Fruit fly (Drosophila melanogaster) whole organism, embryonic: ENCODE data around the gene P5CDh1.

Source experiments
- BEAF-32 ChIP-seq: fragments of 200-800 bp; sonication (Bioruptor generic); optimal IDR thresholded peaks from 3 replicates; lab custom pipeline; 2017; ENCODE audit warnings: missing biosample characterization, missing genetic modification characterization, mild to moderate bottlenecking, moderate library complexity, missing genetic modification reagents
- CG10209 ChIP-seq: fragments of 200-800 bp; sonication (Bioruptor generic); optimal IDR thresholded peaks from 3 replicates; lab custom pipeline; 2017; ENCODE audit warnings: missing biosample characterization, mild to moderate bottlenecking, missing genetic modification characterization, missing genetic modification reagents
- CG10565 ChIP-seq: fragments of 200-800 bp; sonication (Bioruptor generic); optimal IDR thresholded peaks from 3 replicates; lab custom pipeline; 2016; ENCODE audit warnings: missing biosample characterization, mild to moderate bottlenecking, missing genetic modification characterization
- CG10654 ChIP-seq: fragments of 200-800 bp; sonication (Bioruptor generic); optimal IDR thresholded peaks from 2 replicates; lab custom pipeline; 2016; ENCODE audit warnings: missing biosample characterization, missing genetic modification characterization
- CG10979 ChIP-seq: fragments of 200-800 bp; sonication (Bioruptor generic); optimal IDR thresholded peaks from 2 replicates; lab custom pipeline; 2018; ENCODE audit warnings: missing biosample characterization, mild to moderate bottlenecking, missing genetic modification characterization, moderate library complexity
- CG12391 ChIP-seq: fragments of 200-800 bp; sonication (Bioruptor generic); optimal IDR thresholded peaks from 3 replicates; lab custom pipeline; 2018; ENCODE audit warnings: missing biosample characterization, mild to moderate bottlenecking, missing genetic modification characterization, moderate library complexity
- CG17328 ChIP-seq: fragments of 200-800 bp; sonication (Bioruptor generic); IDR thresholded peaks from 2 replicates; pipeline ENCODE4 v1.3.6; 2022; ENCODE audit warnings: missing biosample characterization, missing genetic modification characterization
- CG17829 ChIP-seq: fragments of 200-800 bp; optimal IDR thresholded peaks from 2 replicates; lab custom pipeline; 2019; ENCODE audit warnings: missing biosample characterization, mild to moderate bottlenecking, missing genetic modification characterization, moderate library complexity
- CG18619 ChIP-seq: fragments of 200-800 bp; sonication (Bioruptor generic); optimal IDR thresholded peaks from 3 replicates; lab custom pipeline; 2017; ENCODE audit warnings: missing biosample characterization, mild to moderate bottlenecking, missing genetic modification characterization
- CG30403 ChIP-seq: fragments of 200-800 bp; sonication (Bioruptor generic); optimal IDR thresholded peaks from 3 replicates; lab custom pipeline; 2016; ENCODE audit warnings: missing biosample characterization, missing genetic modification characterization
- CG3065 ChIP-seq: fragments of 200-800 bp; sonication (Bioruptor generic); optimal IDR thresholded peaks from 2 replicates; lab custom pipeline; 2016; ENCODE audit warnings: missing biosample characterization, missing genetic modification characterization
- CG33557 ChIP-seq: fragments of 200-800 bp; sonication (Bioruptor generic); optimal IDR thresholded peaks from 2 replicates; lab custom pipeline; 2019; ENCODE audit warnings: missing biosample characterization, mild to moderate bottlenecking, missing genetic modification characterization, moderate library complexity
- CG4820 ChIP-seq: fragments of 200-800 bp; sonication (Bioruptor generic); optimal IDR thresholded peaks from 3 replicates; lab custom pipeline; 2016; ENCODE audit warnings: missing biosample characterization, missing genetic modification characterization
- CG7987 ChIP-seq: fragments of 200-800 bp; sonication (Bioruptor generic); optimal IDR thresholded peaks from 2 replicates; lab custom pipeline; 2018; ENCODE audit warnings: missing biosample characterization, mild to moderate bottlenecking, missing genetic modification characterization, moderate library complexity
- CG8290 ChIP-seq, 3 experiments: fragments of 200-800 bp; sonication (Bioruptor generic); optimal IDR thresholded peaks; 2 replicates each; lab custom pipeline; 2016 to 2019; ENCODE audit warnings: missing biosample characterization in 3 of 3, missing genetic modification characterization in 3 of 3, mild to moderate bottlenecking in 2 of 3, moderate library complexity in 1 of 3
- CG8478 ChIP-seq: fragments of >200 bp; optimal IDR thresholded peaks from 2 replicates; lab custom pipeline; 2018
- CG9727 ChIP-seq: fragments of 200-800 bp; sonication (Bioruptor generic); optimal IDR thresholded peaks from 3 replicates; lab custom pipeline; 2017; ENCODE audit warnings: missing biosample characterization, mild to moderate bottlenecking, missing genetic modification characterization
- D19B ChIP-seq: fragments of 200-800 bp; sonication (Bioruptor generic); optimal IDR thresholded peaks from 2 replicates; lab custom pipeline; 2017; ENCODE audit warnings: missing biosample characterization, mild to moderate bottlenecking, missing genetic modification characterization
- Deaf1 ChIP-seq: fragments of 200-800 bp; optimal IDR thresholded peaks from 3 replicates; lab custom pipeline; 2019; ENCODE audit warnings: missing biosample characterization, mild to moderate bottlenecking, missing genetic modification characterization, moderate library complexity
- Dfd ChIP-seq, 2 experiments: fragments of >200 bp; optimal IDR thresholded peaks; 2 replicates each; lab custom pipeline; 2017; ENCODE audit warnings: missing biosample characterization in 2 of 2, missing genetic modification characterization in 2 of 2
- Ets65A ChIP-seq: fragments of 200-800 bp; sonication (Bioruptor generic); peaks from one replicate; lab custom pipeline; 2016; ENCODE audit warnings: missing biosample characterization, missing genetic modification characterization
- GATAe ChIP-seq: fragments of 200-800 bp; sonication (Bioruptor generic); conservative IDR thresholded peaks from 2 replicates; pipeline ENCODE4 v1.3.6; 2022; ENCODE audit warnings: missing biosample characterization, missing genetic modification characterization
- HLH54F ChIP-seq: fragments of 200-800 bp; sonication (Bioruptor generic); optimal IDR thresholded peaks from 3 replicates; lab custom pipeline; 2016; ENCODE audit warnings: missing biosample characterization, missing genetic modification characterization
- MBD-R2 ChIP-seq: fragments of 200-800 bp; sonication (Bioruptor generic); IDR thresholded peaks from 2 replicates; pipeline ENCODE4 v1.3.6; 2022; ENCODE audit warnings: missing biosample characterization, missing genetic modification characterization
- Oli ChIP-seq: fragments of 200-800 bp; sonication (Bioruptor generic); optimal IDR thresholded peaks from 2 replicates; lab custom pipeline; 2018; ENCODE audit warnings: missing biosample characterization, mild to moderate bottlenecking, missing genetic modification characterization, moderate library complexity
- Six4 ChIP-seq: fragments of 200-800 bp; sonication (Bioruptor generic); optimal IDR thresholded peaks from 2 replicates; lab custom pipeline; 2016; ENCODE audit warnings: missing biosample characterization, missing genetic modification characterization
- Sry-δ ChIP-seq: fragments of 200-800 bp; sonication (Bioruptor generic); optimal IDR thresholded peaks from 2 replicates; lab custom pipeline; 2016; ENCODE audit warnings: missing biosample characterization, missing genetic modification characterization
- TFAM ChIP-seq: fragments of 200-800 bp; sonication (Bioruptor generic); optimal IDR thresholded peaks from 2 replicates; lab custom pipeline; 2017; ENCODE audit warnings: missing biosample characterization, missing genetic modification characterization, inconsistent platforms
- ac ChIP-seq: fragments of 200-800 bp; sonication (Bioruptor generic); optimal IDR thresholded peaks from 3 replicates; lab custom pipeline; 2017; ENCODE audit warnings: missing biosample characterization, mild to moderate bottlenecking, missing genetic modification characterization
- al ChIP-seq: fragments of 200-800 bp; sonication (Bioruptor generic); IDR thresholded peaks from 2 replicates; pipeline ENCODE4 v1.3.6; 2022; ENCODE audit warnings: missing biosample characterization, missing genetic modification characterization
- chif ChIP-seq, 2 experiments: fragments of 200-800 bp; sonication (Bioruptor generic); optimal IDR thresholded peaks; 3 replicates each; lab custom pipeline; 2016; ENCODE audit warnings: missing biosample characterization in 2 of 2, missing genetic modification characterization in 2 of 2
- ci ChIP-seq: fragments of 200-800 bp; sonication (Bioruptor generic); IDR thresholded peaks from 3 replicates; pipeline ENCODE4 v1.3.6; 2022; ENCODE audit warnings: missing biosample characterization, missing genetic modification characterization
- crc ChIP-seq: fragments of 200-800 bp; sonication (Bioruptor generic); optimal IDR thresholded peaks from 2 replicates; lab custom pipeline; 2016; ENCODE audit warnings: missing biosample characterization, missing genetic modification characterization
- dm ChIP-seq: fragments of 200-800 bp; sonication (Bioruptor generic); optimal IDR thresholded peaks from 3 replicates; lab custom pipeline; 2016; ENCODE audit warnings: missing biosample characterization, missing genetic modification characterization
- en ChIP-seq: fragments of 200-800 bp; sonication (Bioruptor generic); optimal IDR thresholded peaks from 2 replicates; lab custom pipeline; 2016; ENCODE audit warnings: missing biosample characterization, missing genetic modification characterization
- gcm2 ChIP-seq: fragments of 200-800 bp; sonication (Bioruptor generic); optimal IDR thresholded peaks from 2 replicates; lab custom pipeline; 2016; ENCODE audit warnings: missing biosample characterization, missing genetic modification characterization
- lov ChIP-seq, 2 experiments: fragments of 200-800 bp in 1 of 2; fragments of >200 bp in 1 of 2; sonication (Bioruptor generic) in 1 of 2; IDR thresholded peaks in 1 of 2; optimal IDR thresholded peaks in 1 of 2; 2 replicates in 1 of 2; 3 replicates in 1 of 2; pipeline versions ENCODE4 v1.3.6 to Lab custom; 2017 to 2022; ENCODE audit warnings: missing biosample characterization in 1 of 2, missing genetic modification characterization in 1 of 2
- pum ChIP-seq: fragments of 200-800 bp; sonication (Bioruptor generic); optimal IDR thresholded peaks from 2 replicates; lab custom pipeline; 2016; ENCODE audit warnings: missing biosample characterization, missing genetic modification characterization
- rib ChIP-seq: fragments of 200-800 bp; sonication (Bioruptor generic); IDR thresholded peaks from 2 replicates; pipeline ENCODE4 v1.3.6; 2022; ENCODE audit warnings: missing biosample characterization, missing genetic modification characterization
- sc ChIP-seq, 3 experiments: fragments of >200 bp in 2 of 3; fragments of 200-800 bp in 1 of 3; sonication (Bioruptor generic) in 1 of 3; optimal IDR thresholded peaks; 2 replicates in 2 of 3; 3 replicates in 1 of 3; lab custom pipeline; 2017; ENCODE audit warnings: mild to moderate bottlenecking in 1 of 3, missing biosample characterization in 1 of 3, missing genetic modification characterization in 1 of 3, missing genetic modification reagents in 1 of 3
- schlank ChIP-seq: fragments of 200-800 bp; sonication (Bioruptor generic); optimal IDR thresholded peaks from 2 replicates; lab custom pipeline; 2018; ENCODE audit warnings: missing biosample characterization, mild to moderate bottlenecking, missing genetic modification characterization
- sim ChIP-seq: fragments of 200-800 bp; sonication (Bioruptor generic); IDR thresholded peaks from 2 replicates; pipeline ENCODE4 v1.3.6; 2022; ENCODE audit warnings: missing biosample characterization, missing genetic modification characterization
- slp2 ChIP-seq: fragments of 200-800 bp; sonication (Bioruptor generic); optimal IDR thresholded peaks from 2 replicates; lab custom pipeline; 2016; ENCODE audit warnings: missing biosample characterization, missing genetic modification characterization
- stwl ChIP-seq: fragments of 200-800 bp; sonication (Bioruptor generic); optimal IDR thresholded peaks from 3 replicates; lab custom pipeline; 2018; ENCODE audit warnings: missing biosample characterization, mild to moderate bottlenecking, missing genetic modification characterization, moderate library complexity
- sug ChIP-seq: fragments of 200-800 bp; optimal IDR thresholded peaks from 2 replicates; lab custom pipeline; 2019; ENCODE audit warnings: missing biosample characterization, mild to moderate bottlenecking, missing genetic modification characterization, moderate library complexity
- tx ChIP-seq: fragments of 200-800 bp; sonication (Bioruptor generic); optimal IDR thresholded peaks from 2 replicates; lab custom pipeline; 2016; ENCODE audit warnings: missing biosample characterization, missing genetic modification characterization
- vfl ChIP-seq: fragments of 200-800 bp; sonication (Bioruptor generic); optimal IDR thresholded peaks from 2 replicates; lab custom pipeline; 2016; ENCODE audit warnings: missing biosample characterization, missing genetic modification characterization
- yki ChIP-seq: fragments of >200 bp; optimal IDR thresholded peaks from 3 replicates; lab custom pipeline; 2018

Gene P5CDh1

DNA sequence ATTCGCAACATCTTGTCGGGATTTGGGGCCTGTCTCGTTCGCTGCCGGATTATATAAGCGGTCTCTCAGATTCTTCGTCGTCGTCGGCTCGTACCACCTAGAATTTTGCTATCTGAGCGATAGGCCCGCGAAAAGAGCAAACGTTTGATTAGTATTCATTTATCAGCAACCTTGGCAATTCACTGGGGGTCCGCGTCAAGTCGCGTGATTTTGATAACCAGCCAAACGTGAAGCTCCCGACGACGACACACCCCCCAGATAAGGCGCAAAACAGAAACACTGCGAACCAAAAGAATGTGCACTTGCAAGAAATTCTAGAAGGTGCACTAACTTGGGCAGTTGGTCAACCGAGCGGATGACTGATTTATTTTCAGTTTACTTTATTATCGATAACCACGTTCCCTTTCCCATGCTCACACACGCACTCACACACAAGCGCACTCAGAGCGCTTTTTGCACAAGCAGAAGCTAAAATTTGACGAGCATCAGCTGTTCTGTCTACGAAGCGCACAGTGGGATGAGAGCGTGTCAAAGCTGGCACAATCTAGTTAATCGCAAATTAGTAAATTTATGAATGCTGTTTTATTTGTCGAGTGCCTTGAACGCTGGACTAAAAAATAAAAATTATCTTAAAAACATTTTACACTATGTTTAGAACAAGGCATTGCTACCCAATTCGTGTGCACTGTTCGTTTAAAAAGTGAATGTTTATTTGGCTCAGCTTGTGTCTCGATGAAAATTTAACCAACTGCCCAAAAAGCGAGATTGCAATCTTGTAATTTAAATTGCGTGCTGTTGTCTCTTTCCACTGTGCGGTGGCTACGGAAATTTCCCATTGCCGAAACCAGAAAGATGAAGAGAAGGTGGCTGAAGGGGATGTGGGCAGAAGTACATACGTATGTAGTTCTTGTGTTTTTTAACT, 1.2 kb downstream of the P5CDh1 start (continued):
- no peak for TF ChIP-seq sc (optimal IDR thresholded peaks at IDR 0.05; lab: Kevin White, UChicago)
- TF ChIP-seq sc (GFP tag; optimal IDR thresholded peaks at IDR 0.05; lab: Kevin White, UChicago), result peak; percentile 89
- TF ChIP-seq CG17328 (GFP tag; lab: Robert Waterston, UW), result peak; percentile 86
- TF ChIP-seq sug, result peak; percentile 100
- peak; percentile 92 for TF ChIP-seq CG17829 (tag; lab: Kevin White, UChicago)
- TF ChIP-seq vfl (GFP tag; lab: Kevin White, UChicago), result peak; percentile 90
- peak; percentile 92 for TF ChIP-seq pum (GFP tag; lab: Kevin White, UChicago)
- TF ChIP-seq rib, result peak; percentile 65
- peak; percentile 12 for TF ChIP-seq BEAF-32 (GFP tag; lab: Kevin White, UChicago)
- TF ChIP-seq CG10565 (GFP tag; lab: Kevin White, UChicago), result peak; percentile 67
- peak; percentile 73 for TF ChIP-seq schlank (tag; lab: Kevin White, UChicago)
- peak; percentile 64 for TF ChIP-seq CG33557 (GFP tag; lab: Kevin White, UChicago)
- peak; percentile 93 for TF ChIP-seq CG9727 (GFP tag; lab: Kevin White, UChicago)
- TF ChIP-seq slp2 (GFP tag; lab: Kevin White, UChicago), result peak; percentile 95
- peak; percentile 92 for TF ChIP-seq HLH54F
- peak; percentile 65 for TF ChIP-seq ac (GFP tag; lab: Kevin White, UChicago)
- TF ChIP-seq lov (optimal IDR thresholded peaks at IDR 0.05; lab: Kevin White, UChicago), result no peak
- TF ChIP-seq lov (GFP tag; IDR thresholded peaks at IDR 0.05; lab: Robert Waterston, UW), result peak; percentile 85
- TF ChIP-seq gcm2, result peak; percentile 93
- TF ChIP-seq Oli (tag; lab: Kevin White, UChicago), result peak; percentile 96
- TF ChIP-seq ci (GFP tag; lab: Robert Waterston, UW), result peak; percentile 93
- peak; percentile 77 for TF ChIP-seq sim (GFP tag; lab: Robert Waterston, UW)
- TF ChIP-seq Six4 (GFP tag; lab: Kevin White, UChicago), result peak; percentile 93
- peak; percentile 92 for TF ChIP-seq CG10979 (tag; lab: Kevin White, UChicago)
- no peak for TF ChIP-seq Dfd (GFP tag; optimal IDR thresholded peaks at IDR 0.05; lab: Kevin White, UChicago)
- TF ChIP-seq al (GFP tag; lab: Robert Waterston, UW), result peak; percentile 81
- TF ChIP-seq Ets65A (GFP tag; lab: Kevin White, UChicago), result peak; percentile 99
- TF ChIP-seq Deaf1 (tag; lab: Kevin White, UChicago), result peak; percentile 70
- peak; percentile 3 for TF ChIP-seq stwl (tag; lab: Kevin White, UChicago)
- peak; percentile 92 for TF ChIP-seq crc
- TF ChIP-seq MBD-R2 (GFP tag; lab: Robert Waterston, UW), result peak; percentile 64
- TF ChIP-seq CG30403 (GFP tag; lab: Kevin White, UChicago), result peak; percentile 95
- no peak for TF ChIP-seq CG8478
- TF ChIP-seq CG10209 (GFP tag; lab: Kevin White, UChicago), result peak; percentile 93
- TF ChIP-seq tx (GFP tag; lab: Kevin White, UChicago), result peak; percentile 88
- TF ChIP-seq dm, result peak; percentile 83
- TF ChIP-seq CG8290 (GFP tag; optimal IDR thresholded peaks at IDR 0.05; lab: Kevin White, UChicago), result peak; percentile 86
- TF ChIP-seq CG8290 (tag; optimal IDR thresholded peaks at IDR 0.05; lab: Kevin White, UChicago), result peak; percentile 18 to 81
- TF ChIP-seq Sry-δ (GFP tag; lab: Kevin White, UChicago), result peak; percentile 64
- peak; percentile 87 to 92 for TF ChIP-seq chif (GFP tag; optimal IDR thresholded peaks at IDR 0.05; lab: Kevin White, UChicago)
- TF ChIP-seq CG7987 (GFP tag; lab: Kevin White, UChicago), result peak; percentile 69
- peak; percentile 86 for TF ChIP-seq D19B
- peak; percentile 85 for TF ChIP-seq CG10654 (GFP tag; lab: Kevin White, UChicago)
- peak; percentile 93 for TF ChIP-seq CG18619 (GFP tag; lab: Kevin White, UChicago)
- TF ChIP-seq GATAe (GFP tag; lab: Robert Waterston, UW), result peak; percentile 62
- peak; percentile 89 for TF ChIP-seq en (GFP tag; lab: Kevin White, UChicago)
- TF ChIP-seq TFAM (GFP tag; lab: Kevin White, UChicago), result peak; percentile 61
- TF ChIP-seq CG3065 (GFP tag; lab: Kevin White, UChicago), result peak; percentile 66
- TF ChIP-seq yki (lab: Kevin White, UChicago), result no peak
- TF ChIP-seq CG4820 (GFP tag; lab: Kevin White, UChicago), result peak; percentile 94
- peak; percentile 94 for TF ChIP-seq CG12391
